Worm (Caenorhabditis elegans) whole organism, young adult: ENCODE data around the gene nstp-5.
A peak's percentile ranks its signal among the peaks of the same experiment; 100 is the strongest.

Experiments
- B0019.2 ChIP-seq: fragments of 200-800 bp; sonication (Bioruptor generic); conservative IDR thresholded peaks from 2 replicates; pipeline ENCODE4 v1.3.6; 2022; ENCODE audit warnings: missing genetic modification reagents, missing genetic modification characterization, missing compliant biosample characterization
- F57C9.4 ChIP-seq: sonication (generic microtip); optimal IDR thresholded peaks from 2 replicates; lab custom pipeline; 2017; ENCODE audit warnings: mild to moderate bottlenecking, missing genetic modification characterization, missing compliant biosample characterization
- K12H6.12 ChIP-seq: fragments of 200-800 bp; sonication (Bioruptor generic); optimal IDR thresholded peaks from 2 replicates; lab custom pipeline; 2018; ENCODE audit warnings: mild to moderate bottlenecking, missing genetic modification characterization, missing compliant biosample characterization
- T07F8.4 ChIP-seq: sonication (generic microtip); optimal IDR thresholded peaks from 2 replicates; lab custom pipeline; 2016; ENCODE audit warnings: mild to moderate bottlenecking, missing genetic modification characterization, moderate library complexity, missing compliant biosample characterization
- Y53F4B.3 ChIP-seq: fragments of 200-800 bp; sonication (Bioruptor generic); IDR thresholded peaks from 2 replicates; pipeline ENCODE4 v1.3.6; 2022; ENCODE audit warnings: missing genetic modification reagents, missing genetic modification characterization, missing compliant biosample characterization
- atf-7 ChIP-seq: sonication (generic microtip); optimal IDR thresholded peaks from 2 replicates; lab custom pipeline; 2017; ENCODE audit warnings: mild to moderate bottlenecking, missing genetic modification characterization, missing compliant biosample characterization
- athp-1 ChIP-seq: sonication (generic microtip); optimal IDR thresholded peaks from 2 replicates; lab custom pipeline; 2017; ENCODE audit warnings: mild to moderate bottlenecking, missing genetic modification characterization, missing compliant biosample characterization
- ccch-3 ChIP-seq: fragments of 200-800 bp; sonication (Bioruptor generic); optimal IDR thresholded peaks from 2 replicates; lab custom pipeline; 2018; ENCODE audit warnings: mild to moderate bottlenecking, missing genetic modification characterization, missing compliant biosample characterization
- cebp-1 ChIP-seq, 2 experiments: fragments of 200-800 bp in 1 of 2; sonication (Bioruptor generic) in 1 of 2; sonication (generic microtip) in 1 of 2; IDR thresholded peaks in 1 of 2; optimal IDR thresholded peaks in 1 of 2; 2 replicates each; pipeline versions ENCODE4 v1.3.6 to Lab custom; 2017 to 2022; ENCODE audit warnings: missing compliant biosample characterization in 2 of 2, missing genetic modification characterization in 2 of 2, mild to moderate bottlenecking in 1 of 2, missing genetic modification reagents in 1 of 2, moderate library complexity in 1 of 2
- ceh-100 ChIP-seq: fragments of 200-800 bp; sonication (Bioruptor generic); IDR thresholded peaks from 2 replicates; pipeline ENCODE4 v1.3.6; 2022; ENCODE audit warnings: missing genetic modification reagents, missing genetic modification characterization, missing compliant biosample characterization
- ceh-27 ChIP-seq: fragments of 200-800 bp; sonication (Bioruptor generic); optimal IDR thresholded peaks from 2 replicates; lab custom pipeline; 2018; ENCODE audit warnings: mild to moderate bottlenecking, missing genetic modification characterization, moderate library complexity, missing compliant biosample characterization
- ceh-91 ChIP-seq: fragments of 200-800 bp; sonication (Bioruptor generic); IDR thresholded peaks from 2 replicates; pipeline ENCODE4 v1.3.6; 2022; ENCODE audit warnings: missing genetic modification reagents, missing genetic modification characterization, missing compliant biosample characterization
- chd-7 ChIP-seq: sonication (generic microtip); optimal IDR thresholded peaks from 2 replicates; lab custom pipeline; 2016; ENCODE audit warnings: mild to moderate bottlenecking, missing genetic modification characterization, moderate library complexity, missing compliant biosample characterization
- die-1 ChIP-seq: sonication (generic microtip); optimal IDR thresholded peaks from 2 replicates; lab custom pipeline; 2016; ENCODE audit warnings: missing genotype, mild to moderate bottlenecking, missing genetic modification characterization, missing compliant biosample characterization
- efl-1 ChIP-seq: fragments of 150-350 bp; optimal IDR thresholded peaks from 2 replicates; lab custom pipeline; 2014; ENCODE audit warnings: missing biosample characterization, missing genetic modification reagents, missing genetic modification characterization
- hmg-1.2 ChIP-seq: fragments of 200-800 bp; sonication (Bioruptor generic); IDR thresholded peaks from 2 replicates; pipeline ENCODE4 v1.3.6; 2022; ENCODE audit warnings: missing genetic modification reagents, missing genetic modification characterization, missing compliant biosample characterization
- hrde-1 ChIP-seq: sonication (generic microtip); optimal IDR thresholded peaks from 2 replicates; lab custom pipeline; 2016; ENCODE audit warnings: missing genetic modification characterization, mild to moderate bottlenecking, missing compliant biosample characterization, moderate library complexity, missing genotype, missing genetic modification reagents, borderline replicate concordance
- hsf-1 ChIP-seq: fragments of 200-800 bp; sonication (Bioruptor generic); IDR thresholded peaks from 2 replicates; pipeline ENCODE4 v1.3.6; 2022; ENCODE audit warnings: missing genetic modification reagents, missing genetic modification characterization, missing compliant biosample characterization
- let-526 ChIP-seq: fragments of 200-800 bp; sonication (Bioruptor generic); IDR thresholded peaks from 2 replicates; pipeline ENCODE4 v1.3.6; 2022; ENCODE audit warnings: missing genetic modification reagents, missing genetic modification characterization, missing compliant biosample characterization
- lin-54 ChIP-seq: fragments of 200-800 bp; sonication (Bioruptor generic); optimal IDR thresholded peaks from 2 replicates; lab custom pipeline; 2018; ENCODE audit warnings: mild to moderate bottlenecking, missing genetic modification characterization, missing compliant biosample characterization
- lsl-1 ChIP-seq: fragments of 200-800 bp; sonication (Bioruptor generic); optimal IDR thresholded peaks from 2 replicates; lab custom pipeline; 2018; ENCODE audit warnings: mild to moderate bottlenecking, missing genetic modification characterization, moderate library complexity, missing compliant biosample characterization
- madf-3 ChIP-seq: fragments of 200-800 bp; sonication (Bioruptor generic); IDR thresholded peaks from 2 replicates; pipeline ENCODE4 v1.3.6; 2022; ENCODE audit warnings: missing genetic modification reagents, missing genetic modification characterization, missing compliant biosample characterization
- mcd-1 ChIP-seq: fragments of 200-800 bp; sonication (Bioruptor generic); IDR thresholded peaks from 2 replicates; pipeline ENCODE4 v1.3.6; 2022; ENCODE audit warnings: missing genetic modification reagents, missing genetic modification characterization, missing compliant biosample characterization
- mxl-1 ChIP-seq: sonication (generic microtip); optimal IDR thresholded peaks from 2 replicates; lab custom pipeline; 2016; ENCODE audit warnings: missing genetic modification characterization, missing compliant biosample characterization
- nfyb-1 ChIP-seq: fragments of 200-800 bp; sonication (Bioruptor generic); IDR thresholded peaks from 2 replicates; pipeline ENCODE4 v1.3.6; 2022; ENCODE audit warnings: missing genetic modification reagents, missing genetic modification characterization, missing compliant biosample characterization
- pha-4 ChIP-seq: fragments of 150-350 bp; sonication (generic microtip); optimal IDR thresholded peaks from 2 replicates; lab custom pipeline; 2014; ENCODE audit warnings: missing biosample characterization, missing genetic modification reagents, missing genetic modification characterization
- rcor-1 ChIP-seq: fragments of 200-800 bp; sonication (Bioruptor generic); IDR thresholded peaks from 2 replicates; pipeline ENCODE4 v1.3.6; 2022; ENCODE audit warnings: missing genetic modification reagents, missing genetic modification characterization, missing compliant biosample characterization
- snpc-3.4 ChIP-seq: sonication (generic microtip); optimal IDR thresholded peaks from 2 replicates; lab custom pipeline; 2017; ENCODE audit warnings: missing genetic modification characterization, mild to moderate bottlenecking, missing compliant biosample characterization, antibody characterized with exemption, moderate library complexity, missing genotype, missing genetic modification reagents
- snpc-4 ChIP-seq, 5 experiments: fragments of 150-350 bp in 1 of 5; sonication (generic microtip) in 4 of 5; optimal IDR thresholded peaks; 2 replicates each; lab custom pipeline; 2014 to 2018; ENCODE audit warnings: missing genetic modification characterization in 5 of 5, missing biosample characterization in 3 of 5, antibody characterized with exemption in 2 of 5, mild to moderate bottlenecking in 2 of 5, missing compliant biosample characterization in 2 of 5, missing genotype in 2 of 5, moderate library complexity in 2 of 5, missing genetic modification reagents in 1 of 5
- unc-130 ChIP-seq: sonication (generic microtip); optimal IDR thresholded peaks from 2 replicates; lab custom pipeline; 2016; ENCODE audit warnings: missing genetic modification reagents, missing genetic modification characterization, missing compliant biosample characterization
- zfh-2 ChIP-seq: fragments of 200-800 bp; sonication (Bioruptor generic); conservative IDR thresholded peaks from 2 replicates; pipeline ENCODE4 v1.3.6; 2022; ENCODE audit warnings: missing genetic modification reagents, missing genetic modification characterization, missing compliant biosample characterization
- ztf-22 ChIP-seq: fragments of 200-800 bp; sonication (Bioruptor generic); optimal IDR thresholded peaks from 2 replicates; lab custom pipeline; 2018; ENCODE audit warnings: mild to moderate bottlenecking, missing genetic modification characterization, moderate library complexity, missing compliant biosample characterization
- ztf-26 ChIP-seq: sonication (generic microtip); optimal IDR thresholded peaks from 2 replicates; lab custom pipeline; 2017; ENCODE audit warnings: missing genetic modification characterization, missing compliant biosample characterization

Gene nstp-5

DNA sequence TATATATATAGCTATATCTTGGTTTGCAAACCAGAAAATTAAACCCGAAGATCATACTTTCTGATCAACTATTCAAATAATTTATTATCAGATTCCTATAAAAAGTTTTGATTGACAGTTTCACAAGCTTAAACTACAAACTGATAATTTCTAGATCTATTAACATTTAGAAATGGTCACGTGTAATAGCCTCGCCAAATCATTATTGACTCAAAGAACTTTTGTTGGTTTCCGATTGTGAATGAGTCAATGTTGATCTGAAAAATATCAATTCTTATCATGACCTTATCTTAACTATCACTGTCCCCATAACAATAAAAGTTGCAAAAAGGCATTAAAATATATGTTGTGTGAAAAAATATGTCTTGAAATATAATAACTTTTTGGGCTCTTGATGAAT lies 13.2 kb upstream of the nstp-5 start (continued):
- TF ChIP-seq snpc-3.4 (no peak), snpc-4 (GFP tag; optimal IDR thresholded peaks at IDR 0.05; lab: Kevin White, UChicago) (no peak), snpc-4 (tag; optimal IDR thresholded peaks at IDR 0.05; lab: Kevin White, UChicago) (no peak)

DNA sequence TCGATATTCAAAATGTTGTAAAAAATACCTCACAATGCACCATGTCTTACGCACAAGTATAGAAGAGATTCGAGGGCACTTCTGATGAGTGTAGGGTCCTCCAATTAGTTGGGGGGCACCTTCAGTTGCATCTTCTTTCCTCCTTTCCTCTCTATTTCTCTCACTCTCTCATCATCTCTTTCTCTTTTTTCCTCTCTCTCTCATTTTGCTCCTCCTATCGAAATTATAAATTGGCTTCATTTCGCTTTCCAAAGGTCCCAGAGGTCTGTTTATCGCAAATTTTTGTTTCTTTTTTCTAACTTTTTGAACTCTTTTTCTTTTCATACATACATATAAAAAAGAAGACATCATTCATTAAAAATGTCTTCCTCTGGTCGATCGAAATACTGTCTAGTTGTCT lies 12.5 kb upstream of the nstp-5 start:
- TF ChIP-seq mcd-1 (no peak), hmg-1.2 (peak; percentile 28; the same call in 1 of the 2 replicates)
- TF ChIP-seq, all 124 proteins: peak for 1

- TF ChIP-seq K12H6.12 (tag; lab: Kevin White, UChicago) (peak; percentile 1), cebp-1 (GFP tag; IDR thresholded peaks at IDR 0.05; lab: Robert Waterston, UW) (no peak), cebp-1 (tag; optimal IDR thresholded peaks at IDR 0.05; lab: Kevin White, UChicago) (peak; percentile 35), hsf-1 (GFP tag; lab: Robert Waterston, UW) (no peak), ceh-27 (GFP tag; lab: Kevin White, UChicago) (peak; percentile 0)
Measured at ce11 chrIV:12845596-12845995, 9.8 kb upstream of the nstp-5 start, which contains the start of gene txt-19. txt-19 (plus strand) TSS chrIV:12845899.

DNA sequence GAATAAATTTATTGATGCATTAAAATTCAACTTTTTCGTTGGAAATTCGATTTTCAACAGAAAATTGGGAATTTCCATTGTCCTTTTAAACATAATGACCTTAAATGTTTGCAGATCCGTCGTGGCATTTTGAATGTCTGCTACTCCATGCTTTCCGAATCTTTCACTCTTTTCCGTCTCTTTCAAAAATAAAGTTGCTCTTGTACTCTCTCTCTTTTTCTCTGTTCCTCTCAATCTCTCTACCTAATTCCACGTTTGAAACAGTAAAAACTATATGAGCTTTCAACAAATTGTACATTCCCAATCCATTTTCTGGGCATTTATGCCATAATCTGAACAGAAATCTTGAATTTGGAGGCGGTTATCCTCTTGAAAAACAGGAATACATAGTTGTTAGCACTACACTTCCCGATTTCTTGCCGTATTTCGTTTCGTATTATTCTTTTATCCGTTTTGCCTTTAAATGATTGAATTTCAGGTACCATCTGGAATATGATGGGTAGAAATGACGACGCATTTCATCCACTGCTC lies 6.3 kb upstream of the nstp-5 start, which contains the start of gene srf-3:
srf-3 (plus strand) TSS at position 481 of the 531 bp plus-strand sequence.
- no peak for TF ChIP-seq ceh-100 (GFP tag; lab: Robert Waterston, UW)
- peak; percentile 59; the same call in 1 of the 2 replicates for TF ChIP-seq hmg-1.2

ce11 chrIV:12854372-12855114 lies 805 bp upstream of the nstp-5 start:
- peak; percentile 22 for TF ChIP-seq lsl-1 (GFP tag; lab: Kevin White, UChicago)
- TF ChIP-seq hmg-1.2: peak; percentile 57; the same call in 1 of the 2 replicates
- TF ChIP-seq snpc-4 (GFP tag; optimal IDR thresholded peaks at IDR 0.05; lab: Kevin White, UChicago): no peak
- peak in 1 of 4 experiments; percentile 10 for TF ChIP-seq snpc-4 (tag; optimal IDR thresholded peaks at IDR 0.05; lab: Kevin White, UChicago)
- no peak for TF ChIP-seq die-1 (tag; lab: Kevin White, UChicago)
- no peak for TF ChIP-seq rcor-1 (GFP tag; lab: Robert Waterston, UW)
- TF ChIP-seq pha-4 (tag; lab: Kevin White, UChicago): no peak
- TF ChIP-seq efl-1: peak; percentile 60
- peak; percentile 32 for TF ChIP-seq lin-54 (GFP tag; lab: Kevin White, UChicago)

DNA sequence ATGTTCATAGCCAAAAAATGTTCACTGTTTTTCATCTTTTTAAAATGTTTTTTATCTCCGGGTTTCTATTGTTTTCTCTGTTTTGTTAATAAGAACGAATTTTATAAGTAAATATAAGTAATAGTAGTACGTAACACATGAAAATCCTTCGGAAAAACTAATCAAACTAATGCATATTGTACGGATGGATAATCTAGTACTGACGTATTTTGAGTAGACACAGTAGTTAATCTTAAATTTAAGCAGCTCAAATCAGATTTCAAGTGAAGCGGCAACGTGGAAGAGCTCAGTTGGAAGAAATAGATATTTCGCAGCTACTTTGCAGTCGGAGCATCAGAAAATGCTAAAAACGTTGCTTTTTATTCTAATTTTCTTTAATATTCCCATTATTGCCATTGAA lies 4.4 kb downstream of the nstp-5 start, which contains the start of gene gcy-18:
gcy-18 (plus strand) TSS at position 301 of the 400 bp plus-strand sequence.
- TF ChIP-seq ceh-27 (GFP tag; lab: Kevin White, UChicago) (no peak), ztf-26 (tag; lab: Kevin White, UChicago) (no peak), madf-3 (GFP tag; lab: Robert Waterston, UW) (no peak), unc-130 (no peak), hrde-1 (tag; lab: Kevin White, UChicago) (no peak), cebp-1 (GFP tag; IDR thresholded peaks at IDR 0.05; lab: Robert Waterston, UW) (no peak), cebp-1 (tag; optimal IDR thresholded peaks at IDR 0.05; lab: Kevin White, UChicago) (no peak), F57C9.4 (tag; lab: Kevin White, UChicago) (no peak)

ce11 chrIV:12865884-12866283 lies 10.5 kb downstream of the nstp-5 start, which contains the start of gene clec-186:
clec-186 (plus strand) TSS chrIV:12866109.
- TF ChIP-seq let-526 (GFP tag; lab: Robert Waterston, UW) (no peak), ztf-22 (peak; percentile 11), ceh-91 (no peak), nfyb-1 (GFP tag; lab: Robert Waterston, UW) (0 out of 2 replicates have a peak, but pooled peaks have one; percentile 24), athp-1 (tag; lab: Kevin White, UChicago) (no peak), madf-3 (GFP tag; lab: Robert Waterston, UW) (no peak), ccch-3 (no peak), atf-7 (tag; lab: Kevin White, UChicago) (peak; percentile 0), Y53F4B.3 (GFP tag; lab: Robert Waterston, UW) (no peak), zfh-2 (no peak), mxl-1 (tag; lab: Kevin White, UChicago) (no peak), B0019.2 (GFP tag; lab: Robert Waterston, UW) (no peak), chd-7 (no peak), T07F8.4 (tag; lab: Kevin White, UChicago) (no peak)
